Worm (Caenorhabditis elegans) whole organism, young adult: ENCODE results near the gene F32D8.14.
A peak's percentile ranks its signal among the peaks of the same experiment; 100 is the strongest.

Experiments used
- B0336.3 ChIP-seq: fragments of 200-800 bp; sonication (Bioruptor generic); IDR thresholded peaks from 2 replicates; pipeline ENCODE4 v1.3.6; 2022; ENCODE audit warnings: missing genetic modification characterization, missing compliant biosample characterization
- F10E7.11 ChIP-seq: sonication (generic microtip); optimal IDR thresholded peaks from 2 replicates; lab custom pipeline; 2017; ENCODE audit warnings: mild to moderate bottlenecking, missing genetic modification characterization, moderate library complexity, missing compliant biosample characterization
- F23B12.7 ChIP-seq: sonication (generic microtip); optimal IDR thresholded peaks from 2 replicates; lab custom pipeline; 2017; ENCODE audit warnings: missing genetic modification characterization, mild to moderate bottlenecking, missing compliant biosample characterization, antibody characterized with exemption, moderate library complexity; ENCODE audit not compliant: insufficient read depth
- F37B4.10 ChIP-seq: fragments of 200-800 bp; sonication (Bioruptor generic); IDR thresholded peaks from 2 replicates; pipeline ENCODE4 v1.3.6; 2022; ENCODE audit warnings: missing genetic modification characterization, missing compliant biosample characterization
- F49E8.2 ChIP-seq: sonication (generic microtip); optimal IDR thresholded peaks from 3 replicates; lab custom pipeline; 2017; ENCODE audit warnings: missing genetic modification characterization, mild to moderate bottlenecking, missing compliant biosample characterization, antibody characterized with exemption, moderate library complexity; ENCODE audit not compliant: insufficient read depth
- F57A8.1 ChIP-seq: fragments of 200-800 bp; sonication (Bioruptor generic); optimal IDR thresholded peaks from 2 replicates; lab custom pipeline; 2018; ENCODE audit warnings: mild to moderate bottlenecking, missing genetic modification characterization, moderate library complexity, missing compliant biosample characterization
- T26A5.8 ChIP-seq: sonication (generic microtip); optimal IDR thresholded peaks from 2 replicates; lab custom pipeline; 2016; ENCODE audit warnings: missing genetic modification characterization, missing compliant biosample characterization
- Y56A3A.18 ChIP-seq: fragments of 200-800 bp; sonication (Bioruptor generic); IDR thresholded peaks from 2 replicates; pipeline ENCODE4 v1.3.6; 2022; ENCODE audit warnings: missing genetic modification reagents, missing genetic modification characterization, missing compliant biosample characterization
- Y79H2A.3 ChIP-seq: fragments of 200-800 bp; sonication (Bioruptor generic); conservative IDR thresholded peaks from 2 replicates; pipeline ENCODE4 v1.3.6; 2022; ENCODE audit warnings: missing genetic modification reagents, missing genetic modification characterization, missing compliant biosample characterization
- cebp-1 ChIP-seq, 2 experiments: fragments of 200-800 bp in 1 of 2; sonication (Bioruptor generic) in 1 of 2; sonication (generic microtip) in 1 of 2; IDR thresholded peaks in 1 of 2; optimal IDR thresholded peaks in 1 of 2; 2 replicates each; pipeline versions ENCODE4 v1.3.6 to Lab custom; 2017 to 2022; ENCODE audit warnings: missing compliant biosample characterization in 2 of 2, missing genetic modification characterization in 2 of 2, mild to moderate bottlenecking in 1 of 2, missing genetic modification reagents in 1 of 2, moderate library complexity in 1 of 2
- ceh-27 ChIP-seq: fragments of 200-800 bp; sonication (Bioruptor generic); optimal IDR thresholded peaks from 2 replicates; lab custom pipeline; 2018; ENCODE audit warnings: mild to moderate bottlenecking, missing genetic modification characterization, moderate library complexity, missing compliant biosample characterization
- ceh-91 ChIP-seq: fragments of 200-800 bp; sonication (Bioruptor generic); IDR thresholded peaks from 2 replicates; pipeline ENCODE4 v1.3.6; 2022; ENCODE audit warnings: missing genetic modification reagents, missing genetic modification characterization, missing compliant biosample characterization
- dox-1 ChIP-seq: fragments of 200-800 bp; sonication (Bioruptor generic); IDR thresholded peaks from 2 replicates; pipeline ENCODE4 v1.3.6; 2022; ENCODE audit warnings: missing genetic modification reagents, missing genetic modification characterization, missing compliant biosample characterization
- dpl-1 ChIP-seq: fragments of 150-350 bp; optimal IDR thresholded peaks from 2 replicates; lab custom pipeline; 2014; ENCODE audit warnings: missing biosample characterization, missing genetic modification reagents, missing genetic modification characterization
- ekl-4 ChIP-seq: fragments of 200-800 bp; sonication (Bioruptor generic); IDR thresholded peaks from 2 replicates; pipeline ENCODE4 v1.3.6; 2022; ENCODE audit warnings: missing genetic modification reagents, missing genetic modification characterization, missing compliant biosample characterization
- let-526 ChIP-seq: fragments of 200-800 bp; sonication (Bioruptor generic); IDR thresholded peaks from 2 replicates; pipeline ENCODE4 v1.3.6; 2022; ENCODE audit warnings: missing genetic modification reagents, missing genetic modification characterization, missing compliant biosample characterization
- lin-35 ChIP-seq, 3 experiments: fragments of 150-350 bp in 2 of 3; sonication (generic microtip) in 1 of 3; optimal IDR thresholded peaks; 2 replicates each; lab custom pipeline; 2014 to 2018; ENCODE audit warnings: missing biosample characterization in 3 of 3, missing genetic modification characterization in 3 of 3, missing genetic modification reagents in 3 of 3
- lin-40 ChIP-seq: sonication (generic microtip); optimal IDR thresholded peaks from 2 replicates; lab custom pipeline; 2016; ENCODE audit warnings: missing genetic modification characterization, mild to moderate bottlenecking, missing compliant biosample characterization, missing genotype, missing genetic modification reagents
- lsl-1 ChIP-seq: fragments of 200-800 bp; sonication (Bioruptor generic); optimal IDR thresholded peaks from 2 replicates; lab custom pipeline; 2018; ENCODE audit warnings: mild to moderate bottlenecking, missing genetic modification characterization, moderate library complexity, missing compliant biosample characterization
- lsy-27 ChIP-seq: sonication (generic microtip); optimal IDR thresholded peaks from 2 replicates; lab custom pipeline; 2017; ENCODE audit warnings: missing genetic modification characterization, mild to moderate bottlenecking, missing compliant biosample characterization, antibody characterized with exemption, missing genotype, borderline replicate concordance; ENCODE audit not compliant: insufficient read depth
- madf-6 ChIP-seq: fragments of 200-800 bp; sonication (Bioruptor generic); IDR thresholded peaks from 2 replicates; pipeline ENCODE4 v1.3.6; 2022; ENCODE audit warnings: missing genetic modification reagents, missing genetic modification characterization, missing compliant biosample characterization
- madf-8 ChIP-seq: fragments of 200-800 bp; sonication (Bioruptor generic); conservative IDR thresholded peaks from 2 replicates; pipeline ENCODE4 v1.3.6; 2022; ENCODE audit warnings: missing genetic modification reagents, missing genetic modification characterization, missing compliant biosample characterization
- mcd-1 ChIP-seq: fragments of 200-800 bp; sonication (Bioruptor generic); IDR thresholded peaks from 2 replicates; pipeline ENCODE4 v1.3.6; 2022; ENCODE audit warnings: missing genetic modification reagents, missing genetic modification characterization, missing compliant biosample characterization
- nfyb-1 ChIP-seq: fragments of 200-800 bp; sonication (Bioruptor generic); IDR thresholded peaks from 2 replicates; pipeline ENCODE4 v1.3.6; 2022; ENCODE audit warnings: missing genetic modification reagents, missing genetic modification characterization, missing compliant biosample characterization
- nhr-80 ChIP-seq: sonication (generic microtip); optimal IDR thresholded peaks from 2 replicates; lab custom pipeline; 2016; ENCODE audit warnings: missing genetic modification characterization, missing compliant biosample characterization
- pbrm-1 ChIP-seq: fragments of 200-800 bp; sonication (Bioruptor generic); IDR thresholded peaks from 2 replicates; pipeline ENCODE4 v1.3.6; 2022; ENCODE audit warnings: missing genetic modification reagents, missing genetic modification characterization, missing compliant biosample characterization
- pha-4 ChIP-seq: fragments of 150-350 bp; sonication (generic microtip); optimal IDR thresholded peaks from 2 replicates; lab custom pipeline; 2014; ENCODE audit warnings: missing biosample characterization, missing genetic modification reagents, missing genetic modification characterization
- rcor-1 ChIP-seq: fragments of 200-800 bp; sonication (Bioruptor generic); IDR thresholded peaks from 2 replicates; pipeline ENCODE4 v1.3.6; 2022; ENCODE audit warnings: missing genetic modification reagents, missing genetic modification characterization, missing compliant biosample characterization
- repo-1 ChIP-seq: sonication (generic microtip); optimal IDR thresholded peaks from 2 replicates; lab custom pipeline; 2017; ENCODE audit warnings: mild to moderate bottlenecking, missing genetic modification characterization, missing compliant biosample characterization
- sdz-38 ChIP-seq: sonication (generic microtip); optimal IDR thresholded peaks from 2 replicates; lab custom pipeline; 2016; ENCODE audit warnings: missing genotype, missing genetic modification characterization, missing compliant biosample characterization
- sptf-2 ChIP-seq: fragments of 200-800 bp; sonication (Bioruptor generic); optimal IDR thresholded peaks from 2 replicates; lab custom pipeline; 2018; ENCODE audit warnings: mild to moderate bottlenecking, missing genetic modification characterization, missing compliant biosample characterization
- tbp1 ChIP-seq: fragments of 200-800 bp; sonication (Bioruptor generic); optimal IDR thresholded peaks from 2 replicates; lab custom pipeline; 2018; ENCODE audit warnings: mild to moderate bottlenecking, missing genetic modification characterization, missing compliant biosample characterization
- tbx-9 ChIP-seq: sonication (generic microtip); optimal IDR thresholded peaks from 2 replicates; lab custom pipeline; 2016; ENCODE audit warnings: borderline replicate concordance, missing genetic modification characterization, inconsistent platforms, missing compliant biosample characterization
- unc-62 ChIP-seq: fragments of 150-350 bp; optimal IDR thresholded peaks from 2 replicates; lab custom pipeline; 2014; ENCODE audit warnings: missing biosample characterization, missing genetic modification reagents, missing genetic modification characterization
- zfh-2 ChIP-seq: fragments of 200-800 bp; sonication (Bioruptor generic); conservative IDR thresholded peaks from 2 replicates; pipeline ENCODE4 v1.3.6; 2022; ENCODE audit warnings: missing genetic modification reagents, missing genetic modification characterization, missing compliant biosample characterization
- ztf-18 ChIP-seq: sonication (generic microtip); optimal IDR thresholded peaks from 2 replicates; lab custom pipeline; 2016; ENCODE audit warnings: missing genotype, mild to moderate bottlenecking, missing genetic modification characterization, missing compliant biosample characterization
- ztf-28 ChIP-seq: fragments of 200-800 bp; sonication (Bioruptor generic); IDR thresholded peaks from 2 replicates; pipeline ENCODE4 v1.3.6; 2022; ENCODE audit warnings: missing genetic modification reagents, missing genetic modification characterization, missing compliant biosample characterization

Gene F32D8.14

DNA sequence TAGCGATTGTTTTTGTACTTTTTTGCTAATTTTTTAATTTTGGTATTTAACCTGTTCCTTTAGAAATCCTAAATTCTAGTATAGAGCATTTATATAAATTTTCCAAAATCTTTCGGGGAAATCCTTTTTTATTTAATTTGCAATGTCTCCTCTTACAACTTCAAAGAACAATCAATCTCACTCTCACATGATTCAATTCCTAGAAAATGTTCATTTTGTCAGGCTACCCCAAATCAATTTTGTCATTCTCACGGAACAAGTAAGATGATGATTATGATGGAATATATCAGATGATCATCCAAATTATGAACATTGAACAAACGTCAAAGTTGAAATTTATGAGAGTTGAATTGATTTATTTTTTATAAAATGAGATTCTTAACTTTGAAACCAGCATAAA, 42.7 kb upstream of the F32D8.14 start (continued):
- TF ChIP-seq F49E8.2 (tag; lab: Kevin White, UChicago) (no peak), F37B4.10 (GFP tag; lab: Robert Waterston, UW) (no peak), pha-4 (tag; lab: Kevin White, UChicago) (no peak), cebp-1 (GFP tag; IDR thresholded peaks at IDR 0.05; lab: Robert Waterston, UW) (peak; percentile 54; the same call in 1 of the 2 replicates), cebp-1 (tag; optimal IDR thresholded peaks at IDR 0.05; lab: Kevin White, UChicago) (peak; percentile 51), ceh-27 (GFP tag; lab: Kevin White, UChicago) (no peak), repo-1 (tag; lab: Kevin White, UChicago) (peak; percentile 21), mcd-1 (GFP tag; lab: Robert Waterston, UW) (0 out of 2 replicates have a peak, but pooled peaks have one; percentile 21), lin-40 (tag; lab: Kevin White, UChicago) (peak; percentile 33), nfyb-1 (GFP tag; lab: Robert Waterston, UW) (peak; percentile 80), F23B12.7 (tag; lab: Kevin White, UChicago) (no peak), tbx-9 (tag; lab: Kevin White, UChicago) (no peak), dpl-1 (no peak)

DNA sequence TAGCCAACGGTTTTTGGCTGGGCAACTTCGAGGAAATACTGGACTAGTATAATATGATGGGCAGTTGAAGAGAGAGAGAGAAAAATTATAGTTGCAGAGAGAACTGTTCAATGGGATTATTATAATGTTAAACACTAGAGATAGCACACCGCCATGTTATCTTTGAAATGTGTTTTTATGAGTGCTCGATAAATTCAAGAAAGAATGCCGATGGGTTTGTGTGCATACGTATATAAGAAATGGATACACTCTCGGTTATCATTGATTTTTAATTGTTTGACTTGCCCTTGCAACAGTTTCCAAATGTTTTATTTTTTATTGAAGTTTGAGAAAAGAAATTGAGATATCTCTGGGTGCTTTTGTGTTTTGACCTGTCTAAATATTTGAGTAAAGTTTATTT, 42.1 kb upstream of the F32D8.14 start, which contains the start of gene F17C11.12:
TSS of gene F17C11.12 (minus strand) at position 240 of the 400 bp plus-strand sequence.
- TF ChIP-seq nhr-80, result peak; percentile 66
- TF ChIP-seq madf-6 (GFP tag; lab: Robert Waterston, UW), result no peak
- no peak for TF ChIP-seq tbp1 (GFP tag; lab: Kevin White, UChicago)
- TF ChIP-seq B0336.3 (GFP tag; lab: Robert Waterston, UW), result no peak
- TF ChIP-seq lsy-27 (tag; lab: Kevin White, UChicago), result no peak
- TF ChIP-seq pha-4 (tag; lab: Kevin White, UChicago), result no peak

DNA sequence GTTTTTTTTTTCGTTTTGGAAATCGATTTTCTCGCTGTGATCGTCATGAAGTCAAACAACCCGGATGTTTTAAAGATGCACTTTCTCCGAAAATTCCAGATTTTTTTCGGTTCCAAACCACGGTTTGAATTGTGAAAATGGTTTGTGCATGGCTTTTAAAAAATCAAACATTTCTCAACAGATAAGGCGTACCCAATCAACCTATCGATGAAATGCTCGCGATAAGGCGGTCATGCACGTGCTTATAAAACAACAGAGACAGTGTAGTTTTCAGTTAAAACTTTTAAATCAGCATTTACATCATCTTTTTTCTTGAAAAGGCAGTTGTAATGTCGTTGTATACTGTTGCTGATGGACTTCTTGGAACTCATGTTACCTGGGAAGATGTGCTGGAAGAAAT, 37.8 kb upstream of the F32D8.14 start, which contains the start of gene F58B4.5:
TSS of gene F58B4.5 (plus strand) at position 283 of the 400 bp plus-strand sequence.
- TF ChIP-seq nhr-80, result peak; percentile 92
- no peak for TF ChIP-seq zfh-2 (GFP tag; lab: Robert Waterston, UW)

DNA sequence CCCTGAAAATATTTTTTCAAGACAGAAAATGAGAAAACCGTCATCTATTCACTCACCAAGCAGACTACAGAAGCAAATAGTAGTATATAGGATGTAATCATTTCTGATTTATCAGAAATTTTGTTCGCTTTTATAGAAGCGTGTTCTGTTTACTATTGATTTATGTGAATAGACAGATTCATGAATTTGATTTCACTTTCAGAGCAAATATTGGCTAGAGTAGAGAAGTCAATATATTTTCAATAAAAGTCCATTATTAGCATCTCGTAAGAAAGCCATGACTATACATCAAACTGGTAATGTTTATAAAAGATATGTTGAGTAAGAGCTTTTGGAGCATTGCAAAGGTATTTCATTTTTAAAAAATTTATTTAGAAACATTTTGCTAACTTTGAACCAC, 36.6 kb upstream of the F32D8.14 start, which contains the start of gene scvp-1:
TSS of gene scvp-1 (minus strand) at position 101 of the 400 bp plus-strand sequence.
- no peak for TF ChIP-seq lin-40 (tag; lab: Kevin White, UChicago)
- TF ChIP-seq rcor-1, result no peak
- TF ChIP-seq F23B12.7 (tag; lab: Kevin White, UChicago), result no peak
- TF ChIP-seq unc-62 (GFP tag; lab: Kevin White, UChicago), result no peak
- TF ChIP-seq F49E8.2 (tag; lab: Kevin White, UChicago), result no peak
- TF ChIP-seq lin-35 (GFP tag; optimal IDR thresholded peaks at IDR 0.05; lab: Kevin White, UChicago), result no peak
- TF ChIP-seq madf-8 (GFP tag; lab: Robert Waterston, UW), result no peak
- no peak for TF ChIP-seq T26A5.8 (tag; lab: Kevin White, UChicago)
- TF ChIP-seq dox-1 (GFP tag; lab: Robert Waterston, UW), result no peak
- TF ChIP-seq let-526 (GFP tag; lab: Robert Waterston, UW), result no peak
- no peak for TF ChIP-seq B0336.3 (GFP tag; lab: Robert Waterston, UW)
- TF ChIP-seq ztf-28 (GFP tag; lab: Robert Waterston, UW), result no peak
- TF ChIP-seq pbrm-1 (GFP tag; lab: Robert Waterston, UW), result no peak
- TF ChIP-seq F10E7.11 (tag; lab: Kevin White, UChicago), result no peak
- no peak for TF ChIP-seq ekl-4 (GFP tag; lab: Robert Waterston, UW)
- TF ChIP-seq, all 124 proteins: peak for 0

DNA sequence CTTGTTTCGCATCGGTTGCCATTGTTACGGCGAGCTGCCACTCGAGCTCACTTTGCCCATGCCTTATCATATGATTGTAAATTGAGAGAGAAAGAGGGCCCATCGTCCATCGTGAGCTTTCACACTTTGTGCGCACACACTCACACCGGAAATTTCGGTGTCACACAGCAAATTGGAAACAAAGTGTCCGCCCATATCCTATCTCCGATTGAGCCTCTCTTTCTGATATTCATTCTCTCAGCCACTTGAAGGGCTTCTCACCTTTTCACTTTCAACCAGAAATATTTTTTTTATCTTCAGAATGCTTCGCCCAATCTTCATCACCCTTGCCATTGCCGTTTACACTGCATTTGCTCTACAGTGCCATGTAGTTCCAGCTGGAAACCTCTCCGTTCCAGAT, 34.9 kb upstream of the F32D8.14 start, which contains the start of gene F58B4.3:
TSS of gene F58B4.3 (plus strand) at position 301 of the 400 bp plus-strand sequence.
- TF ChIP-seq sptf-2 (GFP tag; lab: Kevin White, UChicago) (no peak), Y56A3A.18 (GFP tag; lab: Robert Waterston, UW) (no peak), ztf-18 (tag; lab: Kevin White, UChicago) (no peak), lsl-1 (no peak), F57A8.1 (no peak), ceh-91 (no peak), Y79H2A.3 (GFP tag; lab: Robert Waterston, UW) (no peak), sdz-38 (tag; lab: Kevin White, UChicago) (no peak)
